Worm (Caenorhabditis elegans): Measurements from ENCODE around the gene srd-33.

DNA sequence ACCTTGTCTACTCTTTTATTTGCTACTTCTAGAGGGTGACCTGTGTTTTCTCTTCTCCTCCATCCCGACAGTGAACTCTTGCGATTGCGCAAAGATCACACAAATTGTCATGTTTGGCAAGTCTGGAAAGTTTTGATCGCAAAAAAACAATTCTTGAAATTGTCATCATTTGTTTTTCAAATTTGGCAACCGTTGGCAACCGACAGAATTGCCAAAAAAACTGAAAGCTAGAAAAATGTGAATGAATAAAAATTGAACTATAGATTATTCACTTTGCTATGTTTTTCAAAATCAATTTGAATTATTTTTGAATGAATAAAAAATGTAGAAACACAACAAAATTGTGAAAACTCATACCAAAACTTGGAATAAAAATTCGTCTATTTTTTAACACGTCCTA, 22.9 kb downstream of the srd-33 start, which contains the start of gene ugt-11:
- no peak for TF ChIP-seq daf-12 (tag; optimal IDR thresholded peaks at IDR 0.05)
- no peak for TF ChIP-seq nhr-11 (tag; optimal IDR thresholded peaks at IDR 0.05)
- no peak for TF ChIP-seq mdl-1 (tag; optimal IDR thresholded peaks at IDR 0.05)
- no peak for TF ChIP-seq nhr-25 (tag; optimal IDR thresholded peaks at IDR 0.05)
- TF ChIP-seq pha-4 (tag; optimal IDR thresholded peaks at IDR 0.05) = no peak
- no peak for TF ChIP-seq zag-1 (tag; optimal IDR thresholded peaks at IDR 0.05)
- no peak for TF ChIP-seq egl-27 (tag; optimal IDR thresholded peaks at IDR 0.05)
- no peak for TF ChIP-seq fos-1 (tag; optimal IDR thresholded peaks at IDR 0.05)
- no peak for TF ChIP-seq nhr-12 (tag; optimal IDR thresholded peaks at IDR 0.05)
- no peak for TF ChIP-seq nfya-1 (tag; optimal IDR thresholded peaks at IDR 0.05; ENCODE audit: insufficient read depth)
- TF ChIP-seq ama-1 (optimal IDR thresholded peaks at IDR 0.05) = no peak
- TF ChIP-seq unc-39 (tag; optimal IDR thresholded peaks at IDR 0.05) = no peak
